Worm (Caenorhabditis elegans) whole organism, L4/young adult: ENCODE measurements around the gene ddn-1.

Experiments used
- dao-5 ChIP-seq: sonication (generic microtip); optimal IDR thresholded peaks from 2 replicates; lab custom pipeline; 2016; ENCODE audit warnings: missing genotype, missing genetic modification characterization, moderate library complexity, missing compliant biosample characterization
- him-1 ChIP-seq: sonication (generic microtip); optimal IDR thresholded peaks from 2 replicates; lab custom pipeline; 2016; ENCODE audit warnings: missing genotype, missing genetic modification reagents, missing genetic modification characterization, missing compliant biosample characterization

DNA sequence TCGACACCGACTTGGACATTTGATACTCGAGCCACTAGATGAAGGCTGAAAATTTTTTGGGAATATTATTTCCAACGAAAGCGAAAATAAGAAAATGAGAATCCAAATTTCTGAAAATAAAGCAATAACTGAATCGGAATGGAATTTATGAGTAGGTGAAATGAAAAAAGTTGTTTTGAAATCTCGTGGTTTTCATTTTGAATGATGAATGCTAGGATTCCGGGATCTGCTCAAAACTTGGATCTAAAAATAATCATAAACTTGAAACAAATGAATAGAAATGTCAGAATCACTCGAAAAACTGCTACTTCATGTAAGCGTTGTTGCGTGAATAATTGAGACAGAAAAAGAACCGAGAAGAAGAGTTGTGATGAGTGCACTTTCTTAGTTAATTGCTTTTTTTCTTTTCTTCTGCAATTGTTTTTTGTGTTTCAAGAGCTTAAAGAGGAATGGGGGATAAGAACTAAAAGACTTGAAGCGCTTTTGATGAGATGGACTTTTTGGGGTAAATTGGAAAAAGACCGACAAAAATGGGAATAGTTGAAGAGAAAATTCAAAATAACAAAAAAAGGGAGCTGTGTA lies 40.8 kb upstream of the ddn-1 start, which contains the start of gene magu-2:
- TF ChIP-seq him-1 (tag; lab: Kevin White, UChicago) (no peak), dao-5 (tag; lab: Kevin White, UChicago) (no peak)
